Fruit fly (Drosophila melanogaster) whole organism, embryonic: ENCODE results near the gene CG33282.

ENCODE experiments used
- Ada2b ChIP-seq: fragments of 200-800 bp; sonication (Bioruptor generic); IDR thresholded peaks from 2 replicates; pipeline ENCODE4 v1.3.6; 2022; ENCODE audit warnings: missing biosample characterization, missing genetic modification characterization
- Asciz ChIP-seq: fragments of 200-800 bp; sonication (Bioruptor generic); optimal IDR thresholded peaks from 2 replicates; lab custom pipeline; 2017; ENCODE audit warnings: missing biosample characterization, mild to moderate bottlenecking, missing genetic modification characterization, missing genetic modification reagents
- Atf6 ChIP-seq: fragments of 200-800 bp; sonication (Bioruptor generic); IDR thresholded peaks from 2 replicates; pipeline ENCODE4 v1.3.6; 2022; ENCODE audit warnings: missing biosample characterization, missing genetic modification characterization
- CG10267 ChIP-seq: fragments of 200-800 bp; sonication (Bioruptor generic); optimal IDR thresholded peaks from 2 replicates; lab custom pipeline; 2018; ENCODE audit warnings: missing biosample characterization, mild to moderate bottlenecking, missing genetic modification characterization, moderate library complexity
- CG10274 ChIP-seq: fragments of 200-800 bp; sonication (Bioruptor generic); optimal IDR thresholded peaks from 3 replicates; lab custom pipeline; 2017; ENCODE audit warnings: missing biosample characterization, mild to moderate bottlenecking, missing genetic modification characterization
- CG11696 ChIP-seq: fragments of 200-800 bp; sonication (Bioruptor generic); IDR thresholded peaks from 2 replicates; pipeline ENCODE4 v1.3.6; 2022; ENCODE audit warnings: missing biosample characterization, missing genetic modification characterization
- CG14710 ChIP-seq: fragments of 200-800 bp; sonication (Bioruptor generic); optimal IDR thresholded peaks from 3 replicates; lab custom pipeline; 2019; ENCODE audit warnings: missing biosample characterization, mild to moderate bottlenecking, missing genetic modification characterization, moderate library complexity
- CG15269 ChIP-seq: fragments of 200-800 bp; sonication (Bioruptor generic); optimal IDR thresholded peaks from 2 replicates; lab custom pipeline; 2018; ENCODE audit warnings: missing biosample characterization, mild to moderate bottlenecking, missing genetic modification characterization, moderate library complexity
- CG17328 ChIP-seq: fragments of 200-800 bp; sonication (Bioruptor generic); IDR thresholded peaks from 2 replicates; pipeline ENCODE4 v1.3.6; 2022; ENCODE audit warnings: missing biosample characterization, missing genetic modification characterization
- CG17568 ChIP-seq: fragments of 200-800 bp; sonication (Bioruptor generic); optimal IDR thresholded peaks from 2 replicates; lab custom pipeline; 2018; ENCODE audit warnings: missing biosample characterization, mild to moderate bottlenecking, missing genetic modification characterization, moderate library complexity
- CG17612 ChIP-seq: fragments of 200-800 bp; sonication (Bioruptor generic); IDR thresholded peaks from 2 replicates; pipeline ENCODE4 v1.3.6; 2022; ENCODE audit warnings: missing biosample characterization, missing genetic modification characterization
- CG1832 ChIP-seq: fragments of 200-800 bp; sonication (Bioruptor generic); optimal IDR thresholded peaks from 2 replicates; lab custom pipeline; 2017; ENCODE audit warnings: missing biosample characterization, mild to moderate bottlenecking, missing genetic modification characterization, inconsistent platforms
- CG2116 ChIP-seq: fragments of 200-800 bp; sonication (Bioruptor generic); optimal IDR thresholded peaks from 3 replicates; lab custom pipeline; 2018; ENCODE audit warnings: missing biosample characterization, mild to moderate bottlenecking, missing genetic modification characterization
- CG2199 ChIP-seq: fragments of 200-800 bp; sonication (Bioruptor generic); IDR thresholded peaks from 3 replicates; pipeline ENCODE4 v1.3.6; 2022; ENCODE audit warnings: missing biosample characterization, missing genetic modification characterization
- CG2712 ChIP-seq: fragments of 200-800 bp; optimal IDR thresholded peaks from 3 replicates; lab custom pipeline; 2019; ENCODE audit warnings: missing biosample characterization, mild to moderate bottlenecking, missing genetic modification characterization, moderate library complexity
- CG30431 ChIP-seq: fragments of 200-800 bp; sonication (Bioruptor generic); optimal IDR thresholded peaks from 2 replicates; lab custom pipeline; 2017; ENCODE audit warnings: missing biosample characterization, missing genetic modification characterization
- CG32772 ChIP-seq: fragments of 200-800 bp; sonication (Bioruptor generic); IDR thresholded peaks from 2 replicates; pipeline ENCODE4 v1.3.6; 2022; ENCODE audit warnings: missing biosample characterization, missing genetic modification characterization
- CG3407 ChIP-seq: fragments of 200-800 bp; sonication (Bioruptor generic); optimal IDR thresholded peaks from 2 replicates; lab custom pipeline; 2018; ENCODE audit warnings: missing biosample characterization, mild to moderate bottlenecking, missing genetic modification characterization
- CG4854 ChIP-seq: fragments of 200-800 bp; sonication (Bioruptor generic); optimal IDR thresholded peaks from 2 replicates; lab custom pipeline; 2016; ENCODE audit warnings: missing biosample characterization, missing genetic modification characterization, inconsistent platforms
- CG6689 ChIP-seq: fragments of 200-800 bp; sonication (Bioruptor generic); IDR thresholded peaks from 2 replicates; pipeline ENCODE4 v1.3.6; 2022; ENCODE audit warnings: missing biosample characterization, missing genetic modification characterization
- CG9437 ChIP-seq: fragments of 200-800 bp; sonication (Bioruptor generic); optimal IDR thresholded peaks from 2 replicates; lab custom pipeline; 2018; ENCODE audit warnings: missing biosample characterization, mild to moderate bottlenecking, missing genetic modification characterization
- Dll ChIP-seq: fragments of 200-800 bp; sonication (Bioruptor generic); IDR thresholded peaks from 4 replicates; pipeline ENCODE4 v1.3.6; 2022; ENCODE audit warnings: missing biosample characterization, missing genetic modification characterization; ENCODE audit not compliant: partially characterized antibody
- ERR ChIP-seq: fragments of 200-800 bp; sonication (Bioruptor generic); optimal IDR thresholded peaks from 2 replicates; lab custom pipeline; 2016; ENCODE audit warnings: missing biosample characterization, missing genetic modification characterization
- Lim3 ChIP-seq: fragments of 200-800 bp; sonication (Bioruptor generic); IDR thresholded peaks from 2 replicates; pipeline ENCODE4 v1.3.6; 2022; ENCODE audit warnings: missing biosample characterization, missing genetic modification characterization
- Mrtf ChIP-seq: fragments of 200-800 bp; sonication (Bioruptor generic); IDR thresholded peaks from 3 replicates; pipeline ENCODE4 v1.3.6; 2022; ENCODE audit warnings: missing biosample characterization, missing genetic modification characterization
- Myb ChIP-seq: fragments of 200-800 bp; sonication (Bioruptor generic); optimal IDR thresholded peaks from 2 replicates; lab custom pipeline; 2016; ENCODE audit warnings: missing biosample characterization, missing genetic modification characterization
- Nf-YB ChIP-seq: fragments of 200-800 bp; sonication (Bioruptor generic); optimal IDR thresholded peaks from 3 replicates; lab custom pipeline; 2019; ENCODE audit warnings: missing biosample characterization, mild to moderate bottlenecking, missing genetic modification characterization, moderate library complexity
- Opbp ChIP-seq: fragments of 200-800 bp; sonication (Bioruptor generic); IDR thresholded peaks from 3 replicates; pipeline ENCODE4 v1.3.6; 2022; ENCODE audit warnings: missing biosample characterization, missing genetic modification characterization; ENCODE audit not compliant: partially characterized antibody
- Sry-δ ChIP-seq: fragments of 200-800 bp; sonication (Bioruptor generic); optimal IDR thresholded peaks from 2 replicates; lab custom pipeline; 2016; ENCODE audit warnings: missing biosample characterization, missing genetic modification characterization
- Stat92E ChIP-seq, 3 experiments: fragments of >200 bp in 2 of 3; fragments of 200-800 bp in 1 of 3; sonication (Bioruptor generic) in 1 of 3; optimal IDR thresholded peaks; 2 replicates each; lab custom pipeline; 2017 to 2019; ENCODE audit warnings: missing biosample characterization in 3 of 3, missing genetic modification characterization in 3 of 3, mild to moderate bottlenecking in 1 of 3, moderate library complexity in 1 of 3
- YL-1 ChIP-seq: fragments of 200-800 bp; sonication (Bioruptor generic); optimal IDR thresholded peaks from 3 replicates; lab custom pipeline; 2017; ENCODE audit warnings: missing biosample characterization, mild to moderate bottlenecking, missing genetic modification characterization
- ap ChIP-seq: fragments of 200-800 bp; sonication (Bioruptor generic); IDR thresholded peaks from 2 replicates; pipeline ENCODE4 v1.3.6; 2022; ENCODE audit warnings: missing biosample characterization, missing genetic modification characterization
- chn ChIP-seq: fragments of 200-800 bp; sonication (Bioruptor generic); optimal IDR thresholded peaks from 2 replicates; lab custom pipeline; 2016; ENCODE audit warnings: missing biosample characterization, missing genetic modification characterization
- ci ChIP-seq: fragments of 200-800 bp; sonication (Bioruptor generic); IDR thresholded peaks from 3 replicates; pipeline ENCODE4 v1.3.6; 2022; ENCODE audit warnings: missing biosample characterization, missing genetic modification characterization
- cwo ChIP-seq: fragments of 200-800 bp; sonication (Bioruptor generic); optimal IDR thresholded peaks from 3 replicates; lab custom pipeline; 2017; ENCODE audit warnings: missing biosample characterization, missing genetic modification characterization, mild to moderate bottlenecking, moderate library complexity, missing genetic modification reagents
- ftz-f1 ChIP-seq: fragments of 200-800 bp; sonication (Bioruptor generic); optimal IDR thresholded peaks from 2 replicates; lab custom pipeline; 2016; ENCODE audit warnings: missing biosample characterization, missing genetic modification characterization
- grau ChIP-seq: fragments of 200-800 bp; optimal IDR thresholded peaks from 3 replicates; lab custom pipeline; 2019; ENCODE audit warnings: missing biosample characterization, mild to moderate bottlenecking, missing genetic modification characterization, moderate library complexity
- jigr1 ChIP-seq: fragments of 200-800 bp; sonication (Bioruptor generic); IDR thresholded peaks from 3 replicates; pipeline ENCODE4 v1.3.6; 2022; ENCODE audit warnings: missing biosample characterization, missing genetic modification characterization
- lilli ChIP-seq: fragments of 200-800 bp; sonication (Bioruptor generic); optimal IDR thresholded peaks from 3 replicates; lab custom pipeline; 2016; ENCODE audit warnings: missing biosample characterization, missing genetic modification characterization
- lov ChIP-seq, 2 experiments: fragments of 200-800 bp in 1 of 2; fragments of >200 bp in 1 of 2; sonication (Bioruptor generic) in 1 of 2; IDR thresholded peaks in 1 of 2; optimal IDR thresholded peaks in 1 of 2; 2 replicates in 1 of 2; 3 replicates in 1 of 2; pipeline versions ENCODE4 v1.3.6 to Lab custom; 2017 to 2022; ENCODE audit warnings: missing biosample characterization in 1 of 2, missing genetic modification characterization in 1 of 2
- maf-S ChIP-seq: fragments of 200-800 bp; sonication (Bioruptor generic); optimal IDR thresholded peaks from 2 replicates; lab custom pipeline; 2016; ENCODE audit warnings: missing biosample characterization, missing genetic modification characterization
- oc ChIP-seq: fragments of 200-800 bp; sonication (Bioruptor generic); optimal IDR thresholded peaks from 2 replicates; lab custom pipeline; 2018; ENCODE audit warnings: missing biosample characterization, mild to moderate bottlenecking, missing genetic modification characterization, moderate library complexity
- org-1 ChIP-seq: fragments of 200-800 bp; sonication (Bioruptor generic); optimal IDR thresholded peaks from 2 replicates; lab custom pipeline; 2017; ENCODE audit warnings: missing biosample characterization, missing genetic modification characterization
- p53 ChIP-seq: fragments of 200-800 bp; sonication (Bioruptor generic); optimal IDR thresholded peaks from 2 replicates; lab custom pipeline; 2016; ENCODE audit warnings: missing biosample characterization, missing genetic modification characterization
- phol ChIP-seq: fragments of 200-800 bp; sonication (Bioruptor generic); optimal IDR thresholded peaks from 3 replicates; lab custom pipeline; 2018; ENCODE audit warnings: missing biosample characterization, mild to moderate bottlenecking, missing genetic modification characterization, moderate library complexity
- pita ChIP-seq: fragments of 200-800 bp; sonication (Bioruptor generic); optimal IDR thresholded peaks from 2 replicates; lab custom pipeline; 2017; ENCODE audit warnings: missing biosample characterization, mild to moderate bottlenecking, missing genetic modification characterization
- pros ChIP-seq: fragments of 200-800 bp; sonication (Bioruptor generic); optimal IDR thresholded peaks from 3 replicates; lab custom pipeline; 2019; ENCODE audit warnings: missing biosample characterization, mild to moderate bottlenecking, missing genetic modification characterization, moderate library complexity
- sens ChIP-seq: fragments of 200-800 bp; sonication (Bioruptor generic); peaks from one replicate; lab custom pipeline; 2016; ENCODE audit warnings: missing biosample characterization, missing genetic modification characterization
- sim ChIP-seq: fragments of 200-800 bp; sonication (Bioruptor generic); IDR thresholded peaks from 2 replicates; pipeline ENCODE4 v1.3.6; 2022; ENCODE audit warnings: missing biosample characterization, missing genetic modification characterization
- usp ChIP-seq: fragments of >200 bp; optimal IDR thresholded peaks from 2 replicates; lab custom pipeline; 2017; ENCODE audit warnings: missing biosample characterization, missing genetic modification characterization
- yki ChIP-seq: fragments of >200 bp; optimal IDR thresholded peaks from 3 replicates; lab custom pipeline; 2018

The CG33282 gene

DNA sequence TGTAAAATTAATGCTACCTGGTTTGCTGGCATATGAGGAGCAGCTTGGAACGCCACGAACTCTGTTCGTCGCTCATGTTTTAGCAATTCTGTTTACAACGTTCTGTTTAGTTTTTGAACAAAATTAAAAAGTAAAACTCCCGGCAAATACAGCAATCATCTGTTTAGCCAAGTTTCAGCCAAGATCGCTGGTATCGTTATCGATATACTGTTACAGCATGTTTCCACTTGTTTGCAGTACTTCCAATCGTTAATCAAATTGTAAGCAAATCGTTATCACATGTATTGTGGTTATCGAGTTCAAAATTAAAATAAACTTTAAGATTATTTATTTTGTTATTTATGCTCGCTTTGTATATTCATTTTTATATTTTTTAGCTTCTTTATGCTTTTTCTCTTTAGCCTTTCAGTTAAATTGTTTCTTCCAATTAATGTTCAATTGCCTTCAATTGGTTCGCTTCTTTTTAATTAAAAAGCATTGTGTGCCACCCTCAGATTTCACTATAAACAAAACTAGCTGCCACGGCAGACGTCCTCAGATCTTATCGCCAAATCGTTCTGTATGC is 7.9 kb upstream of the CG33282 start, which contains the start of the genes Fign and CG8837 (continued):
- TF ChIP-seq oc = no peak
- no peak for TF ChIP-seq CG17328 (GFP tag; lab: Robert Waterston, UW)
- TF ChIP-seq ftz-f1 (GFP tag; lab: Kevin White, UChicago) = no peak
- TF ChIP-seq cwo = no peak
- no peak for TF ChIP-seq chn (GFP tag; lab: Kevin White, UChicago)
- no peak for TF ChIP-seq ERR
- TF ChIP-seq sens (GFP tag; lab: Kevin White, UChicago) = no peak
- TF ChIP-seq CG10267 = no peak
- no peak for TF ChIP-seq CG6689
- TF ChIP-seq ci (GFP tag; lab: Robert Waterston, UW) = no peak
- no peak for TF ChIP-seq phol
- no peak for TF ChIP-seq Asciz (GFP tag; lab: Kevin White, UChicago)
- no peak for TF ChIP-seq Atf6 (GFP tag; lab: Robert Waterston, UW)
- no peak for TF ChIP-seq lilli (GFP tag; lab: Kevin White, UChicago)
- no peak for TF ChIP-seq jigr1 (GFP tag; lab: Robert Waterston, UW)
- TF ChIP-seq CG10274 (GFP tag; lab: Kevin White, UChicago) = no peak
- TF ChIP-seq YL-1 (GFP tag; lab: Kevin White, UChicago) = no peak
- no peak for TF ChIP-seq CG4854 (GFP tag; lab: Kevin White, UChicago)
- no peak for TF ChIP-seq usp
- peak; percentile 66 for TF ChIP-seq CG14710 (tag; lab: Kevin White, UChicago)
- no peak for TF ChIP-seq ap (GFP tag; lab: Robert Waterston, UW)
- no peak for TF ChIP-seq grau (tag; lab: Kevin White, UChicago)
- TF ChIP-seq org-1 (GFP tag; lab: Kevin White, UChicago) = no peak
- no peak for TF ChIP-seq CG30431 (GFP tag; lab: Kevin White, UChicago)
- peak; percentile 40 for TF ChIP-seq pita (GFP tag; lab: Kevin White, UChicago)
- no peak for TF ChIP-seq CG1832
- TF ChIP-seq Ada2b (GFP tag; lab: Robert Waterston, UW) = no peak
- no peak for TF ChIP-seq Mrtf
- no peak for TF ChIP-seq Stat92E (GFP tag; optimal IDR thresholded peaks at IDR 0.05; lab: Kevin White, UChicago)
- TF ChIP-seq sim = no peak
- peak; percentile 77; the same call in 2 of the 3 replicates for TF ChIP-seq Opbp (GFP tag; lab: Robert Waterston, UW)
- peak; percentile 73 for TF ChIP-seq CG2116 (GFP tag; lab: Kevin White, UChicago)
- TF ChIP-seq CG9437 (GFP tag; lab: Kevin White, UChicago) = no peak
- no peak for TF ChIP-seq CG2712 (tag; lab: Kevin White, UChicago)
- no peak for TF ChIP-seq lov (optimal IDR thresholded peaks at IDR 0.05; lab: Kevin White, UChicago)
- no peak for TF ChIP-seq lov (GFP tag; IDR thresholded peaks at IDR 0.05; lab: Robert Waterston, UW)
- no peak for TF ChIP-seq CG17612 (GFP tag; lab: Robert Waterston, UW)
- TF ChIP-seq CG17568 (GFP tag; lab: Kevin White, UChicago) = no peak
- no peak for TF ChIP-seq Lim3 (GFP tag; lab: Robert Waterston, UW)
- TF ChIP-seq Sry-δ (GFP tag; lab: Kevin White, UChicago) = peak; percentile 65
- TF ChIP-seq CG2199 (GFP tag; lab: Robert Waterston, UW) = no peak
- no peak for TF ChIP-seq Nf-YB (GFP tag; lab: Kevin White, UChicago)
- no peak for TF ChIP-seq maf-S (GFP tag; lab: Kevin White, UChicago)
- no peak for TF ChIP-seq pros (GFP tag; lab: Kevin White, UChicago)
- peak; percentile 83 for TF ChIP-seq Dll (GFP tag; lab: Robert Waterston, UW)
- TF ChIP-seq Myb (GFP tag; lab: Kevin White, UChicago) = peak; percentile 72
- no peak for TF ChIP-seq p53 (GFP tag; lab: Kevin White, UChicago)
- TF ChIP-seq CG3407 (GFP tag; lab: Kevin White, UChicago) = no peak
- no peak for TF ChIP-seq CG11696
- no peak for TF ChIP-seq yki (lab: Kevin White, UChicago)
- no peak for TF ChIP-seq CG15269 (tag; lab: Kevin White, UChicago)
- TF ChIP-seq CG32772 (GFP tag; lab: Robert Waterston, UW) = no peak
